Fruit fly (Drosophila melanogaster) whole organism, embryonic: ENCODE results near the gene CG34348.
A peak's percentile ranks its signal among the peaks of the same experiment; 100 is the strongest.

Experiments used
- Adf1 ChIP-seq: fragments of 200-800 bp; sonication (Bioruptor generic); IDR thresholded peaks from 2 replicates; pipeline ENCODE4 v1.3.6; 2022; ENCODE audit warnings: missing biosample characterization, missing genetic modification characterization
- Atf-2 ChIP-seq: fragments of 200-800 bp; sonication (Bioruptor generic); optimal IDR thresholded peaks from 2 replicates; lab custom pipeline; 2016; ENCODE audit warnings: missing biosample characterization, missing genetic modification characterization
- CG10462 ChIP-seq: fragments of 200-800 bp; sonication (Bioruptor generic); optimal IDR thresholded peaks from 2 replicates; lab custom pipeline; 2016; ENCODE audit warnings: missing biosample characterization, missing genetic modification characterization
- CG10543 ChIP-seq: fragments of 200-800 bp; sonication (Bioruptor generic); optimal IDR thresholded peaks from 3 replicates; lab custom pipeline; 2017; ENCODE audit warnings: missing biosample characterization, mild to moderate bottlenecking, missing genetic modification characterization, moderate library complexity
- CG10654 ChIP-seq: fragments of 200-800 bp; sonication (Bioruptor generic); optimal IDR thresholded peaks from 2 replicates; lab custom pipeline; 2016; ENCODE audit warnings: missing biosample characterization, missing genetic modification characterization
- CG10959 ChIP-seq: fragments of 200-800 bp; sonication (Bioruptor generic); IDR thresholded peaks from 2 replicates; pipeline ENCODE4 v1.3.6; 2022; ENCODE audit warnings: missing biosample characterization, missing genetic modification characterization
- CG11456 ChIP-seq: fragments of 200-800 bp; sonication (Bioruptor generic); IDR thresholded peaks from 3 replicates; pipeline ENCODE4 v1.3.6; 2022; ENCODE audit warnings: missing biosample characterization, missing genetic modification characterization
- CG11560 ChIP-seq: fragments of 200-800 bp; sonication (Bioruptor generic); IDR thresholded peaks from 3 replicates; pipeline ENCODE4 v1.3.6; 2022; ENCODE audit warnings: missing biosample characterization, missing genetic modification characterization
- CG13287 ChIP-seq: fragments of 200-800 bp; sonication (Bioruptor generic); IDR thresholded peaks from 2 replicates; pipeline ENCODE4 v1.3.6; 2022; ENCODE audit warnings: missing biosample characterization, missing genetic modification characterization; ENCODE audit not compliant: partially characterized antibody
- CG14050 ChIP-seq: fragments of 200-800 bp; sonication (Bioruptor generic); IDR thresholded peaks from 3 replicates; pipeline ENCODE4 v1.3.6; 2022; ENCODE audit warnings: missing biosample characterization, missing genetic modification characterization
- CG1603 ChIP-seq: fragments of 200-800 bp; sonication (Bioruptor generic); optimal IDR thresholded peaks from 2 replicates; lab custom pipeline; 2019; ENCODE audit warnings: missing biosample characterization, mild to moderate bottlenecking, missing genetic modification characterization, moderate library complexity
- CG17612 ChIP-seq: fragments of 200-800 bp; sonication (Bioruptor generic); IDR thresholded peaks from 2 replicates; pipeline ENCODE4 v1.3.6; 2022; ENCODE audit warnings: missing biosample characterization, missing genetic modification characterization
- CG31388 ChIP-seq: fragments of 200-800 bp; sonication (Bioruptor generic); optimal IDR thresholded peaks from 2 replicates; lab custom pipeline; 2016; ENCODE audit warnings: missing biosample characterization, missing genetic modification characterization
- CG32767 ChIP-seq: fragments of 200-800 bp; sonication (Bioruptor generic); IDR thresholded peaks from 2 replicates; pipeline ENCODE4 v1.3.6; 2022; ENCODE audit warnings: missing biosample characterization, missing genetic modification characterization
- CG32772 ChIP-seq: fragments of 200-800 bp; sonication (Bioruptor generic); IDR thresholded peaks from 2 replicates; pipeline ENCODE4 v1.3.6; 2022; ENCODE audit warnings: missing biosample characterization, missing genetic modification characterization
- CG4360 ChIP-seq: fragments of 200-800 bp; sonication (Bioruptor generic); IDR thresholded peaks from 2 replicates; pipeline ENCODE4 v1.3.6; 2022; ENCODE audit warnings: missing biosample characterization, missing genetic modification characterization
- CG4617 ChIP-seq: fragments of 200-800 bp; sonication (Bioruptor generic); optimal IDR thresholded peaks from 3 replicates; lab custom pipeline; 2016; ENCODE audit warnings: missing biosample characterization, missing genetic modification characterization, borderline replicate concordance
- CG4820 ChIP-seq: fragments of 200-800 bp; sonication (Bioruptor generic); optimal IDR thresholded peaks from 3 replicates; lab custom pipeline; 2016; ENCODE audit warnings: missing biosample characterization, missing genetic modification characterization
- CG8290 ChIP-seq, 3 experiments: fragments of 200-800 bp; sonication (Bioruptor generic); optimal IDR thresholded peaks; 2 replicates each; lab custom pipeline; 2016 to 2019; ENCODE audit warnings: missing biosample characterization in 3 of 3, missing genetic modification characterization in 3 of 3, mild to moderate bottlenecking in 2 of 3, moderate library complexity in 1 of 3
- CG9437 ChIP-seq: fragments of 200-800 bp; sonication (Bioruptor generic); optimal IDR thresholded peaks from 2 replicates; lab custom pipeline; 2018; ENCODE audit warnings: missing biosample characterization, mild to moderate bottlenecking, missing genetic modification characterization
- CkIIα-i1 ChIP-seq: fragments of 200-800 bp; sonication (Bioruptor generic); IDR thresholded peaks from 2 replicates; pipeline ENCODE4 v1.3.6; 2022; ENCODE audit warnings: missing biosample characterization, missing genetic modification characterization
- D19A ChIP-seq: fragments of 200-800 bp; optimal IDR thresholded peaks from 3 replicates; lab custom pipeline; 2019; ENCODE audit warnings: missing biosample characterization, mild to moderate bottlenecking, missing genetic modification characterization, moderate library complexity
- D19B ChIP-seq: fragments of 200-800 bp; sonication (Bioruptor generic); optimal IDR thresholded peaks from 2 replicates; lab custom pipeline; 2017; ENCODE audit warnings: missing biosample characterization, mild to moderate bottlenecking, missing genetic modification characterization
- E2f1 ChIP-seq: fragments of 200-800 bp; sonication (Bioruptor generic); IDR thresholded peaks from 2 replicates; pipeline ENCODE4 v1.3.6; 2022; ENCODE audit warnings: missing biosample characterization, missing genetic modification characterization
- Hmr ChIP-seq: fragments of 200-800 bp; sonication (Bioruptor generic); optimal IDR thresholded peaks from 3 replicates; lab custom pipeline; 2017; ENCODE audit warnings: mild to moderate bottlenecking, missing biosample characterization, missing genetic modification reagents, missing genetic modification characterization
- NFAT ChIP-seq: fragments of 200-800 bp; sonication (Bioruptor generic); IDR thresholded peaks from 2 replicates; pipeline ENCODE4 v1.3.6; 2022; ENCODE audit warnings: missing biosample characterization, missing genetic modification characterization
- Rx ChIP-seq: fragments of 200-800 bp; sonication (Bioruptor generic); IDR thresholded peaks from 2 replicates; pipeline ENCODE4 v1.3.6; 2022; ENCODE audit warnings: missing biosample characterization, missing genetic modification characterization
- Sin3A ChIP-seq: fragments of >200 bp; optimal IDR thresholded peaks from 2 replicates; lab custom pipeline; 2018
- Ssrp ChIP-seq: fragments of 200-800 bp; sonication (Bioruptor generic); optimal IDR thresholded peaks from 2 replicates; lab custom pipeline; 2018; ENCODE audit warnings: missing biosample characterization, mild to moderate bottlenecking, missing genetic modification characterization, moderate library complexity
- TFAM ChIP-seq: fragments of 200-800 bp; sonication (Bioruptor generic); optimal IDR thresholded peaks from 2 replicates; lab custom pipeline; 2017; ENCODE audit warnings: missing biosample characterization, missing genetic modification characterization, inconsistent platforms
- ac ChIP-seq: fragments of 200-800 bp; sonication (Bioruptor generic); optimal IDR thresholded peaks from 3 replicates; lab custom pipeline; 2017; ENCODE audit warnings: missing biosample characterization, mild to moderate bottlenecking, missing genetic modification characterization
- ase ChIP-seq: fragments of 200-800 bp; sonication (Bioruptor generic); IDR thresholded peaks from 3 replicates; pipeline ENCODE4 v1.3.6; 2022; ENCODE audit warnings: missing biosample characterization, missing genetic modification characterization
- bcd ChIP-seq: fragments of 200-800 bp; sonication (Bioruptor generic); optimal IDR thresholded peaks from 2 replicates; lab custom pipeline; 2017; ENCODE audit warnings: missing biosample characterization, mild to moderate bottlenecking, missing genetic modification characterization
- chif ChIP-seq, 2 experiments: fragments of 200-800 bp; sonication (Bioruptor generic); optimal IDR thresholded peaks; 3 replicates each; lab custom pipeline; 2016; ENCODE audit warnings: missing biosample characterization in 2 of 2, missing genetic modification characterization in 2 of 2
- dm ChIP-seq: fragments of 200-800 bp; sonication (Bioruptor generic); optimal IDR thresholded peaks from 3 replicates; lab custom pipeline; 2016; ENCODE audit warnings: missing biosample characterization, missing genetic modification characterization
- fd96Cb ChIP-seq: fragments of 200-800 bp; sonication (Bioruptor generic); optimal IDR thresholded peaks from 2 replicates; lab custom pipeline; 2018; ENCODE audit warnings: missing biosample characterization, mild to moderate bottlenecking, missing genetic modification characterization, moderate library complexity
- gfzf ChIP-seq: fragments of 200-800 bp; sonication (Bioruptor generic); optimal IDR thresholded peaks from 2 replicates; lab custom pipeline; 2016; ENCODE audit warnings: missing biosample characterization, mild to moderate bottlenecking, missing genetic modification characterization, moderate library complexity
- grau ChIP-seq: fragments of 200-800 bp; optimal IDR thresholded peaks from 3 replicates; lab custom pipeline; 2019; ENCODE audit warnings: missing biosample characterization, mild to moderate bottlenecking, missing genetic modification characterization, moderate library complexity
- jumu ChIP-seq: fragments of 200-800 bp; sonication (Bioruptor generic); optimal IDR thresholded peaks from 3 replicates; lab custom pipeline; 2016; ENCODE audit warnings: missing biosample characterization, missing genetic modification characterization
- lbe ChIP-seq: fragments of 200-800 bp; sonication (Bioruptor generic); optimal IDR thresholded peaks from 2 replicates; lab custom pipeline; 2016; ENCODE audit warnings: missing biosample characterization, mild to moderate bottlenecking, missing genetic modification characterization
- lmd ChIP-seq: fragments of 200-800 bp; sonication (Bioruptor generic); IDR thresholded peaks from 2 replicates; pipeline ENCODE4 v1.3.6; 2022; ENCODE audit warnings: missing biosample characterization, missing genetic modification characterization
- mld ChIP-seq: fragments of 200-800 bp; sonication (Bioruptor generic); IDR thresholded peaks from 3 replicates; pipeline ENCODE4 v1.3.6; 2022; ENCODE audit warnings: missing biosample characterization, missing genetic modification characterization; ENCODE audit not compliant: partially characterized antibody
- pfk ChIP-seq: fragments of 200-800 bp; sonication (Bioruptor generic); optimal IDR thresholded peaks from 2 replicates; lab custom pipeline; 2018; ENCODE audit warnings: missing biosample characterization, mild to moderate bottlenecking, missing genetic modification characterization, moderate library complexity
- repo ChIP-seq: fragments of 200-800 bp; sonication (Bioruptor generic); optimal IDR thresholded peaks from 2 replicates; lab custom pipeline; 2016; ENCODE audit warnings: missing biosample characterization, missing genetic modification characterization
- seq ChIP-seq: fragments of 200-800 bp; sonication (Bioruptor generic); IDR thresholded peaks from 2 replicates; pipeline ENCODE4 v1.3.6; 2022; ENCODE audit warnings: missing biosample characterization, missing genetic modification characterization
- stc ChIP-seq: fragments of 200-800 bp; sonication (Bioruptor generic); IDR thresholded peaks from 2 replicates; pipeline ENCODE4 v1.3.6; 2022; ENCODE audit warnings: missing biosample characterization, missing genetic modification characterization
- toy ChIP-seq: fragments of 200-800 bp; sonication (Bioruptor generic); IDR thresholded peaks from 2 replicates; pipeline ENCODE4 v1.3.6; 2022; ENCODE audit warnings: missing biosample characterization, missing genetic modification characterization
- tup ChIP-seq: fragments of 200-800 bp; sonication (Bioruptor generic); optimal IDR thresholded peaks from 2 replicates; lab custom pipeline; 2016; ENCODE audit warnings: missing biosample characterization, mild to moderate bottlenecking, missing genetic modification characterization, moderate library complexity
- vvl ChIP-seq: fragments of 200-800 bp; sonication (Bioruptor generic); IDR thresholded peaks from 2 replicates; pipeline ENCODE4 v1.3.6; 2022; ENCODE audit warnings: missing biosample characterization, missing genetic modification characterization

Gene CG34348

dm6 chrX:11349780-11350179, 10.1 kb downstream of the CG34348 start, which contains the start of gene NdufV3 (continued):
- no peak for TF ChIP-seq TFAM (GFP tag; lab: Kevin White, UChicago)
- TF ChIP-seq grau (tag; lab: Kevin White, UChicago): peak; percentile 28
- TF ChIP-seq mld: no peak
- TF ChIP-seq ac: no peak
- no peak for TF ChIP-seq CG4360 (GFP tag; lab: Robert Waterston, UW)
- no peak for TF ChIP-seq CG4820 (GFP tag; lab: Kevin White, UChicago)
- TF ChIP-seq CG10654 (GFP tag; lab: Kevin White, UChicago): no peak
- TF ChIP-seq CG1603 (tag; lab: Kevin White, UChicago): peak; percentile 35
- TF ChIP-seq CG32767 (GFP tag; lab: Robert Waterston, UW): no peak
- TF ChIP-seq CG10959 (GFP tag; lab: Robert Waterston, UW): no peak
- TF ChIP-seq Rx: no peak
- TF ChIP-seq NFAT: no peak
- peak; percentile 4 for TF ChIP-seq CG9437 (GFP tag; lab: Kevin White, UChicago)

dm6 chrX:11350505-11351327, 11.0 kb downstream of the CG34348 start, which contains the start of gene CG1737:
Gene CG1737 (plus strand): TSS chrX:11350608.
- no peak for TF ChIP-seq CG14050 (GFP tag; lab: Robert Waterston, UW)
- no peak for TF ChIP-seq lbe (GFP tag; lab: Kevin White, UChicago)
- TF ChIP-seq vvl (GFP tag; lab: Robert Waterston, UW): peak; percentile 10; the same call in 1 of the 2 replicates
- TF ChIP-seq Adf1 (GFP tag; lab: Robert Waterston, UW): no peak
- peak; percentile 66 for TF ChIP-seq CG32772 (GFP tag; lab: Robert Waterston, UW)
- no peak for TF ChIP-seq Atf-2 (GFP tag; lab: Kevin White, UChicago)
- peak; percentile 55 for TF ChIP-seq Hmr (GFP tag; lab: Kevin White, UChicago)
- TF ChIP-seq CG32767 (GFP tag; lab: Robert Waterston, UW): 0 out of 2 replicates have a peak, but pooled peaks have one; percentile 17
- TF ChIP-seq CG11560 (tag; lab: Robert Waterston, UW): no peak
- TF ChIP-seq Ssrp (tag; lab: Kevin White, UChicago): no peak
- TF ChIP-seq CkIIα-i1: no peak
- no peak for TF ChIP-seq CG4360 (GFP tag; lab: Robert Waterston, UW)
- no peak for TF ChIP-seq toy (GFP tag; lab: Robert Waterston, UW)
- no peak for TF ChIP-seq E2f1 (GFP tag; lab: Robert Waterston, UW)
- TF ChIP-seq seq (GFP tag; lab: Robert Waterston, UW): 0 out of 2 replicates have a peak, but pooled peaks have one; percentile 9
- TF ChIP-seq gfzf (GFP tag; lab: Kevin White, UChicago): peak; percentile 1
- TF ChIP-seq CG17612 (GFP tag; lab: Robert Waterston, UW): no peak
- no peak for TF ChIP-seq CG10462 (GFP tag; lab: Kevin White, UChicago)
- no peak for TF ChIP-seq CG31388 (GFP tag; lab: Kevin White, UChicago)
- no peak; the same call in 1 of the 2 replicates for TF ChIP-seq CG13287
- TF ChIP-seq CG8290 (GFP tag; optimal IDR thresholded peaks at IDR 0.05; lab: Kevin White, UChicago): no peak
- TF ChIP-seq CG8290 (tag; optimal IDR thresholded peaks at IDR 0.05; lab: Kevin White, UChicago): peak in 1 of 2 experiments; percentile 76
- no peak for TF ChIP-seq lmd (GFP tag; lab: Robert Waterston, UW)
- TF ChIP-seq D19B (GFP tag; lab: Kevin White, UChicago): no peak
- TF ChIP-seq jumu: no peak
- TF ChIP-seq chif (GFP tag; optimal IDR thresholded peaks at IDR 0.05; lab: Kevin White, UChicago): peak in 1 of 2 experiments; percentile 9
- TF ChIP-seq bcd (GFP tag; lab: Kevin White, UChicago): peak; percentile 11
- TF ChIP-seq repo (GFP tag; lab: Kevin White, UChicago): no peak
- TF ChIP-seq CG10543 (GFP tag; lab: Kevin White, UChicago): peak; percentile 28
- no peak for TF ChIP-seq ase (GFP tag; lab: Robert Waterston, UW)
- peak; percentile 48 for TF ChIP-seq Sin3A (lab: Kevin White, UChicago)
- TF ChIP-seq dm (GFP tag; lab: Kevin White, UChicago): no peak
- peak; percentile 44 for TF ChIP-seq CG4617 (GFP tag; lab: Kevin White, UChicago)
- TF ChIP-seq tup (GFP tag; lab: Kevin White, UChicago): no peak
- TF ChIP-seq fd96Cb (tag; lab: Kevin White, UChicago): no peak
- TF ChIP-seq pfk (GFP tag; lab: Kevin White, UChicago): no peak
- TF ChIP-seq stc (GFP tag; lab: Robert Waterston, UW): no peak
- TF ChIP-seq CG11456 (GFP tag; lab: Robert Waterston, UW): peak; percentile 39; the same call in 1 of the 3 replicates
- no peak for TF ChIP-seq D19A
